Worm (Caenorhabditis elegans): Measurements from ENCODE around the gene oac-38.
A peak's percentile ranks its signal among the peaks of the same experiment; 100 is the strongest.

Gene oac-38

DNA sequence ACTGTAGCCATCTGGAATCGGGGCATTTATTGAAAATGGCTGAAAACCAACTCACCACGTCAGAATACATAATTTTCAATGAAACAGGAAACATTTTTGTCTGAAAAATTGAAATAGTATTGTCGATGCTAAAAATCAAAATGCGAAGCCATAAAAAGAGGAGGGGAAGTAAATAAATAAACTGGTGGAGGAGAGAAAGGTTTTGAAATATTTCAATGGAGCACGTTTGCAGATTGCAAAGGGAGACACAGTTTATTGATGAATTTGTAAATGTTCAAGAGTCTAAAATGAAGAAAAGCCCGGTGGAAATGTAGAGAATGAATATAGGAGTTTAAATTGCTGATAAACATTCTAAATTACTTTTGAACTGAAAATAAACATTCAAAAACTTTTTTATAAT lies 50.1 kb downstream of the oac-38 start, which contains the start of gene F52B11.5 (continued):
- peak; percentile 26 for TF ChIP-seq dpl-1 (GFP tag; optimal IDR thresholded peaks at IDR 0.05)
- TF ChIP-seq Y105C5A.15 (GFP tag; IDR thresholded peaks at IDR 0.05) = no peak
- TF ChIP-seq pha-4 (GFP tag; IDR thresholded peaks at IDR 0.05) = no peak
- TF ChIP-seq pha-4 (tag; optimal IDR thresholded peaks at IDR 0.05) = no peak
- TF ChIP-seq hlh-30 (tag; optimal IDR thresholded peaks at IDR 0.05; ENCODE audit: insufficient read depth) = no peak
- TF ChIP-seq mdl-1 (tag; optimal IDR thresholded peaks at IDR 0.05) = no peak
- TF ChIP-seq dmd-9 (GFP tag; IDR thresholded peaks at IDR 0.05) = no peak
- no peak for TF ChIP-seq skn-1 (tag; optimal IDR thresholded peaks at IDR 0.05)
- no peak for TF ChIP-seq zip-11 (GFP tag; IDR thresholded peaks at IDR 0.05)
- 0 out of 2 replicates have a peak, but pooled peaks have one; percentile 24 for TF ChIP-seq php-3 (GFP tag; IDR thresholded peaks at IDR 0.05)
- TF ChIP-seq dmd-6 (GFP tag; IDR thresholded peaks at IDR 0.05) = no peak
- peak; percentile 37 for TF ChIP-seq pqm-1 (tag; optimal IDR thresholded peaks at IDR 0.05)

Measured in whole organism, L4 larva.